Worm (Caenorhabditis elegans): ENCODE measurements around the gene srh-83.

The srh-83 gene

DNA sequence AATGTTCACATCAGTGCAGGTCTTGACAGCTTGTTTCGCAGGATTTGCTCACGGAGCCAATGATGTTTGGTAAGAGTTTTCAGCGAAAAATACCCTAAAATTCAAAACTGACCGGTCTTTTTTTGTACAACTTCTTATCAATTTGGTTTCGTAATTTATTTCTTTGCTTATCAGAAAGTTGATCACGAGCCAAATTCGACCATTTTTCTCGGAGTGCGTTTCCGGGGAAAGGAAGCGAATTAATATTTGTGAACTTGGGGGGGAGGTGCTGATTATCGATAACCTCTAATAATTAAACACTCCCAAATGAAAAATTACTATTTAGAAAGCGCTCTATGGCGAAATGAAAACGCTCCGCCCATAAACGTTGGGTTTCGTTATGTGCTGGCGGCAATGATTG is 22.3 kb downstream of the srh-83 start:
- TF ChIP-seq cnd-1 (tag; optimal IDR thresholded peaks at IDR 0.05) (no peak), nhr-76 (tag; optimal IDR thresholded peaks at IDR 0.05) (no peak), unc-39 (tag; optimal IDR thresholded peaks at IDR 0.05) (no peak), hlh-1 (tag; optimal IDR thresholded peaks at IDR 0.05) (no peak), snpc-4 (tag; optimal IDR thresholded peaks at IDR 0.05) (no peak), nhr-28 (tag; optimal IDR thresholded peaks at IDR 0.05) (no peak), drap-1 (GFP tag; optimal IDR thresholded peaks at IDR 0.05) (no peak), nhr-237 (tag; optimal IDR thresholded peaks at IDR 0.05) (no peak), ceh-83 (GFP tag; optimal IDR thresholded peaks at IDR 0.05) (no peak), tbx-8 (GFP tag; optimal IDR thresholded peaks at IDR 0.05) (no peak), elt-1 (tag; optimal IDR thresholded peaks at IDR 0.05; ENCODE audit: borderline replicate concordance, insufficient read depth) (no peak), ceh-39 (tag; optimal IDR thresholded peaks at IDR 0.05) (no peak), nhr-12 (tag; optimal IDR thresholded peaks at IDR 0.05) (no peak), elt-3 (tag; optimal IDR thresholded peaks at IDR 0.05) (no peak), mls-2 (tag; optimal IDR thresholded peaks at IDR 0.05) (no peak), lin-32 (GFP tag; optimal IDR thresholded peaks at IDR 0.05) (no peak), flh-1 (GFP tag; optimal IDR thresholded peaks at IDR 0.05) (no peak), blmp-1 (tag; optimal IDR thresholded peaks at IDR 0.05) (no peak), ztf-11 (tag; optimal IDR thresholded peaks at IDR 0.05) (no peak), unc-62 (GFP tag; optimal IDR thresholded peaks at IDR 0.05) (no peak)

ce11 chrV:7187295-7187694 is 23.0 kb downstream of the srh-83 start:
- TF ChIP-seq cnd-1 (tag; optimal IDR thresholded peaks at IDR 0.05) (no peak), nhr-76 (tag; optimal IDR thresholded peaks at IDR 0.05) (no peak), nhr-28 (tag; optimal IDR thresholded peaks at IDR 0.05) (no peak), bed-3 (GFP tag; optimal IDR thresholded peaks at IDR 0.05) (no peak), mab-5 (tag; optimal IDR thresholded peaks at IDR 0.05) (no peak), unc-62 (GFP tag; optimal IDR thresholded peaks at IDR 0.05) (no peak), ces-1 (GFP tag; optimal IDR thresholded peaks at IDR 0.05) (no peak), elt-1 (tag; optimal IDR thresholded peaks at IDR 0.05; ENCODE audit: borderline replicate concordance, insufficient read depth) (no peak), zip-8 (tag; optimal IDR thresholded peaks at IDR 0.05) (no peak), tbx-8 (GFP tag; optimal IDR thresholded peaks at IDR 0.05) (no peak), flh-1 (GFP tag; optimal IDR thresholded peaks at IDR 0.05) (no peak), lsy-2 (tag; optimal IDR thresholded peaks at IDR 0.05) (no peak), sem-2 (GFP tag; optimal IDR thresholded peaks at IDR 0.05) (no peak), hlh-1 (tag; optimal IDR thresholded peaks at IDR 0.05) (no peak), nhr-12 (tag; optimal IDR thresholded peaks at IDR 0.05) (no peak), elt-3 (tag; optimal IDR thresholded peaks at IDR 0.05) (no peak), unc-120 (tag; optimal IDR thresholded peaks at IDR 0.05; ENCODE audit: poor library complexity, severe bottlenecking) (no peak), blmp-1 (tag; optimal IDR thresholded peaks at IDR 0.05) (no peak), nhr-237 (tag; optimal IDR thresholded peaks at IDR 0.05) (no peak)

- no peak for TF ChIP-seq snpc-4 (tag; optimal IDR thresholded peaks at IDR 0.05)
These were observed 29.3 kb downstream of the srh-83 start, which contains the start of gene F09G2.8 for ce11 chrV:7193562-7193961. Gene F09G2.8, minus strand, starts transcription at chrV:7193662.

- TF ChIP-seq ceh-39 (tag; optimal IDR thresholded peaks at IDR 0.05) (no peak), sptf-1 (tag; optimal IDR thresholded peaks at IDR 0.05) (no peak), tbx-8 (GFP tag; optimal IDR thresholded peaks at IDR 0.05) (no peak), lin-32 (GFP tag; optimal IDR thresholded peaks at IDR 0.05) (no peak), mls-2 (tag; optimal IDR thresholded peaks at IDR 0.05) (no peak), unc-62 (GFP tag; optimal IDR thresholded peaks at IDR 0.05) (no peak), mep-1 (tag; optimal IDR thresholded peaks at IDR 0.05) (no peak), drap-1 (GFP tag; optimal IDR thresholded peaks at IDR 0.05) (no peak), nhr-76 (tag; optimal IDR thresholded peaks at IDR 0.05) (no peak), bed-3 (GFP tag; optimal IDR thresholded peaks at IDR 0.05) (no peak), nhr-2 (tag; optimal IDR thresholded peaks at IDR 0.05) (no peak), cnd-1 (tag; optimal IDR thresholded peaks at IDR 0.05) (no peak), ztf-11 (tag; optimal IDR thresholded peaks at IDR 0.05) (no peak), hlh-1 (tag; optimal IDR thresholded peaks at IDR 0.05) (no peak), sem-2 (GFP tag; optimal IDR thresholded peaks at IDR 0.05) (no peak), unc-120 (tag; optimal IDR thresholded peaks at IDR 0.05; ENCODE audit: poor library complexity, severe bottlenecking) (no peak), zip-8 (tag; optimal IDR thresholded peaks at IDR 0.05) (no peak), elt-3 (tag; optimal IDR thresholded peaks at IDR 0.05) (no peak), ces-1 (GFP tag; optimal IDR thresholded peaks at IDR 0.05) (no peak), lin-13 (tag; optimal IDR thresholded peaks at IDR 0.05) (no peak)
These were observed 30.5 kb downstream of the srh-83 start for ce11 chrV:7194818-7195217.

ce11 chrV:7196037-7196436 is 31.7 kb downstream of the srh-83 start, which contains the start of gene attf-2:
Gene attf-2, minus strand, starts transcription at chrV:7196137.
- no peak for TF ChIP-seq lin-13 (tag; optimal IDR thresholded peaks at IDR 0.05)
- no peak for TF ChIP-seq nhr-237 (tag; optimal IDR thresholded peaks at IDR 0.05)
- TF ChIP-seq hlh-1 (tag; optimal IDR thresholded peaks at IDR 0.05): no peak
- no peak for TF ChIP-seq ztf-11 (tag; optimal IDR thresholded peaks at IDR 0.05)
- no peak for TF ChIP-seq unc-120 (tag; optimal IDR thresholded peaks at IDR 0.05; ENCODE audit: poor library complexity, severe bottlenecking)

Data from whole organism, mixed stage, embryonic.